In the genomic region with DNA sequence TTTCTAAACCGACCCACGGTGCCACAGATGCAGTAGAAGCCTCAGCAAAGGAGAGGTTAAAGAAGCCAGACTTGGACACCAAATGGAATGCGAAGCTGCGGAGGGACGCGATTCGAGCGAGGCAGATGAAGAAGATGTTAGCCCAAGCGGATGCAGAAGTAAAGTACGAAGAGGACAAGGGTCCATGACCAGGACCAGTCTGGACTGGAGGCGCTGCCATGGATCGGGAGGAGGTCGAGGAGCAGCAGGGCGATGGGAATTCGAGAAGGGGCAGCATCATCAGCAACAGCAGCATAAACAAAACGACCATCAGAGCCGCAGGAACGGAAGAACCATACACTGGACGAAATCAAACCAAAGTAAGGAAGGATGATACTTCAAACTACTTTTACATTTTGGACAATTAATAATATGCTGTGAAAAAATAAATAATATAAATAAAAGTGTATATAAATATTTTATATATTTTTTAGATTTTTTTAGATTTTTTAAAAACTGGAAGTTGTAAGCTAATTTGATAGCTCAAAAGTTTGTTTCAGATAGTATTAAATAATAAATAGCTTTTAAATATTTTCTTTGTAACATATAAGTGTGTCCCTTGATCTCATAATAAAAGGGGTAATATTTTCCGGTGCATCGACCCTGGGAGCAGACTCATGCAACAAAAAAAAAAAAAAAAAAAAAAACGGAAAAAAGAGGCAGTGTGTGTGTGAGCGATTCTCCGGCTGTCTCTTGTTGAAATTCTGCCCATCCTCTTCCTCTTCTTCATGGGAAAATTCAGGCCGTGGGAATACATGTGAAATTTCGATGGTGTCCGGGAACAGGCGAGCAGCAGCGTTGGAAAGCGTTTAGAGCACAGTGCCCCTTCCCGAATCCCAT, we compare ENCODE assay signal across 4 fruit fly cellular contexts.
TF ChIP-seq lines count a peak whose summit lies in the region.

No protein-coding gene starts in this region.

- no peak for TF ChIP-seq CTCF in whole organism, embryonic (GFP tag; optimal IDR thresholded peaks at IDR 0.05; lab: Kevin White, UChicago)

TF ChIP-seq in whole organism, embryonic, 481 proteins besides CTCF, POLR2A, EP300 and RAD21 (continues in another document):
- TF ChIP-seq CG31224 (GFP tag; IDR thresholded peaks at IDR 0.05; lab: Robert Waterston, UW), result peak; percentile 93
- no peak for TF ChIP-seq E2f2 (GFP tag; IDR thresholded peaks at IDR 0.05; lab: Robert Waterston, UW)
- TF ChIP-seq tll (GFP tag; optimal IDR thresholded peaks at IDR 0.05; lab: Kevin White, UChicago), result no peak
- TF ChIP-seq D19A (tag; optimal IDR thresholded peaks at IDR 0.05; lab: Kevin White, UChicago), result peak; percentile 43
- TF ChIP-seq so (GFP tag; IDR thresholded peaks at IDR 0.05; lab: Robert Waterston, UW), result no peak
- TF ChIP-seq gsb (GFP tag; IDR thresholded peaks at IDR 0.05; lab: Robert Waterston, UW), result no peak
- no peak for TF ChIP-seq ssp (GFP tag; IDR thresholded peaks at IDR 0.05; lab: Robert Waterston, UW)
- no peak for TF ChIP-seq Sry-β (GFP tag; optimal IDR thresholded peaks at IDR 0.05; lab: Kevin White, UChicago)
- no peak for TF ChIP-seq sens (GFP tag; lab: Kevin White, UChicago)
- TF ChIP-seq CG33213 (GFP tag; optimal IDR thresholded peaks at IDR 0.05; lab: Kevin White, UChicago), result no peak
- TF ChIP-seq Doc2 (GFP tag; IDR thresholded peaks at IDR 0.05; lab: Robert Waterston, UW), result no peak
- TF ChIP-seq CG8290 (GFP tag; optimal IDR thresholded peaks at IDR 0.05; lab: Kevin White, UChicago), result no peak
- TF ChIP-seq CG8290 (tag; optimal IDR thresholded peaks at IDR 0.05; lab: Kevin White, UChicago), result peak in 1 of 2 experiments; percentile 39
- TF ChIP-seq CG2712 (tag; optimal IDR thresholded peaks at IDR 0.05; lab: Kevin White, UChicago), result peak; percentile 77
- TF ChIP-seq CG6689 (GFP tag; IDR thresholded peaks at IDR 0.05; lab: Robert Waterston, UW), result no peak; the same call in 1 of the 2 replicates
- no peak for TF ChIP-seq CG2889 (GFP tag; IDR thresholded peaks at IDR 0.05; lab: Robert Waterston, UW)
- no peak for TF ChIP-seq pfk (GFP tag; optimal IDR thresholded peaks at IDR 0.05; lab: Kevin White, UChicago)
- TF ChIP-seq Bdp1 (GFP tag; optimal IDR thresholded peaks at IDR 0.05; lab: Kevin White, UChicago), result no peak
- no peak for TF ChIP-seq Xbp1 (GFP tag; optimal IDR thresholded peaks at IDR 0.05; lab: Kevin White, UChicago)
- no peak for TF ChIP-seq cwo (GFP tag; optimal IDR thresholded peaks at IDR 0.05; lab: Kevin White, UChicago)
- 0 out of 3 replicates have a peak, but pooled peaks have one; percentile 20 for TF ChIP-seq dysf (GFP tag; IDR thresholded peaks at IDR 0.05; lab: Robert Waterston, UW)

TF ChIP-seq in whole organism, prepupa, 60 proteins besides CTCF, POLR2A, EP300 and RAD21 (continues in another document):
- peak; percentile 72 for TF ChIP-seq CG32006 (GFP tag; optimal IDR thresholded peaks at IDR 0.05; lab: Kevin White, UChicago)
- peak; percentile 19 for TF ChIP-seq CG8319 (GFP tag; optimal IDR thresholded peaks at IDR 0.05; lab: Kevin White, UChicago)
- TF ChIP-seq pdm3 (GFP tag; optimal IDR thresholded peaks at IDR 0.05; lab: Kevin White, UChicago), result peak; percentile 39
- peak; percentile 39 for TF ChIP-seq net (GFP tag; optimal IDR thresholded peaks at IDR 0.05; lab: Kevin White, UChicago)
- TF ChIP-seq CG34406 (GFP tag; optimal IDR thresholded peaks at IDR 0.05; lab: Kevin White, UChicago), result peak; percentile 86
- TF ChIP-seq Ets21C (GFP tag; optimal IDR thresholded peaks at IDR 0.05; lab: Kevin White, UChicago), result no peak
- TF ChIP-seq Hr38 (GFP tag; optimal IDR thresholded peaks at IDR 0.05; lab: Kevin White, UChicago), result no peak
- TF ChIP-seq Eip78C (GFP tag; lab: Kevin White, UChicago), result peak; percentile 91
- peak; percentile 86 for TF ChIP-seq esn (GFP tag; optimal IDR thresholded peaks at IDR 0.05; lab: Kevin White, UChicago)
- peak; percentile 55 for TF ChIP-seq Met (GFP tag; optimal IDR thresholded peaks at IDR 0.05; lab: Kevin White, UChicago)
- TF ChIP-seq Blimp-1 (GFP tag; optimal IDR thresholded peaks at IDR 0.05; lab: Kevin White, UChicago), result peak; percentile 60
- TF ChIP-seq dac (GFP tag; optimal IDR thresholded peaks at IDR 0.05; lab: Kevin White, UChicago), result no peak
- peak; percentile 82 for TF ChIP-seq achi (GFP tag; optimal IDR thresholded peaks at IDR 0.05; lab: Kevin White, UChicago)
- TF ChIP-seq CG8632 (GFP tag; optimal IDR thresholded peaks at IDR 0.05; lab: Kevin White, UChicago), result peak; percentile 94
- TF ChIP-seq fkh (GFP tag; optimal IDR thresholded peaks at IDR 0.05; lab: Kevin White, UChicago), result no peak
- peak; percentile 46 for TF ChIP-seq Sox102F (GFP tag; optimal IDR thresholded peaks at IDR 0.05; lab: Kevin White, UChicago)
- peak; percentile 93 for TF ChIP-seq CG3032 (tag; optimal IDR thresholded peaks at IDR 0.05; lab: Kevin White, UChicago)
- peak; percentile 68 for TF ChIP-seq lz (GFP tag; optimal IDR thresholded peaks at IDR 0.05; lab: Kevin White, UChicago)
- peak; percentile 28 for TF ChIP-seq CG11902 (GFP tag; optimal IDR thresholded peaks at IDR 0.05; lab: Kevin White, UChicago)
- peak; percentile 53 for TF ChIP-seq Sox15 (GFP tag; optimal IDR thresholded peaks at IDR 0.05; lab: Kevin White, UChicago)
- TF ChIP-seq ss (GFP tag; optimal IDR thresholded peaks at IDR 0.05; lab: Kevin White, UChicago), result peak; percentile 91 to 93

TF ChIP-seq in whole organism, pupa, 21 proteins besides CTCF, POLR2A, EP300 and RAD21:
- no peak for TF ChIP-seq CG10348 (GFP tag; IDR thresholded peaks at IDR 0.05; lab: Robert Waterston, UW)
- peak; percentile 87 for TF ChIP-seq CG17806 (tag; optimal IDR thresholded peaks at IDR 0.05; lab: Kevin White, UChicago)
- TF ChIP-seq CG34367 (tag; optimal IDR thresholded peaks at IDR 0.05; lab: Kevin White, UChicago), result peak; percentile 81
- TF ChIP-seq D1 (tag; optimal IDR thresholded peaks at IDR 0.05; lab: Kevin White, UChicago), result peak; percentile 87
- TF ChIP-seq fd96Ca (GFP tag; IDR thresholded peaks at IDR 0.05; lab: Robert Waterston, UW), result no peak
- TF ChIP-seq CG8301 (tag; optimal IDR thresholded peaks at IDR 0.05; lab: Kevin White, UChicago), result peak; percentile 56
- no peak; the same call in none of the 2 replicates for TF ChIP-seq CG12605 (GFP tag; IDR thresholded peaks at IDR 0.05; lab: Robert Waterston, UW)
- peak; percentile 50 for TF ChIP-seq Pif1B (GFP tag; optimal IDR thresholded peaks at IDR 0.05; lab: Kevin White, UChicago)
- no peak for TF ChIP-seq gl (tag; optimal IDR thresholded peaks at IDR 0.05; lab: Kevin White, UChicago)
- peak; percentile 94 for TF ChIP-seq CG9948 (tag; optimal IDR thresholded peaks at IDR 0.05; lab: Kevin White, UChicago)
- TF ChIP-seq CG14655 (GFP tag; optimal IDR thresholded peaks at IDR 0.05; lab: Kevin White, UChicago), result peak; percentile 89
- peak; percentile 85 for TF ChIP-seq EcR (GFP tag; optimal IDR thresholded peaks at IDR 0.05; lab: Kevin White, UChicago)
- peak; percentile 68 for TF ChIP-seq CG13204 (GFP tag; optimal IDR thresholded peaks at IDR 0.05; lab: Kevin White, UChicago)
- peak; percentile 96 for TF ChIP-seq CG8159 (tag; optimal IDR thresholded peaks at IDR 0.05; lab: Kevin White, UChicago)
- TF ChIP-seq Pif1A (GFP tag; optimal IDR thresholded peaks at IDR 0.05; lab: Kevin White, UChicago), result peak; percentile 27
- TF ChIP-seq Snoo (tag; optimal IDR thresholded peaks at IDR 0.05; lab: Kevin White, UChicago), result peak; percentile 73
- TF ChIP-seq CG15710 (tag; optimal IDR thresholded peaks at IDR 0.05; lab: Kevin White, UChicago), result peak; percentile 95
- no peak for TF ChIP-seq rn (GFP tag; IDR thresholded peaks at IDR 0.05; lab: Robert Waterston, UW)
- no peak; the same call in 2 of the 3 replicates for TF ChIP-seq CG4496 (GFP tag; IDR thresholded peaks at IDR 0.05; lab: Robert Waterston, UW)
TF ChIP-seq in whole organism, pupa: peak in this region for 13.

TF ChIP-seq in whole organism, wandering third instar larva, 38 proteins besides CTCF, POLR2A, EP300 and RAD21 (continues in another document):
- TF ChIP-seq Hr83 (GFP tag; optimal IDR thresholded peaks at IDR 0.05; lab: Kevin White, UChicago; ENCODE audit: poor library complexity, severe bottlenecking) (peak; percentile 65), Mio (GFP tag; optimal IDR thresholded peaks at IDR 0.05; lab: Kevin White, UChicago) (no peak), h (GFP tag; optimal IDR thresholded peaks at IDR 0.05; lab: Kevin White, UChicago) (peak; percentile 44), fru (GFP tag; optimal IDR thresholded peaks at IDR 0.05; lab: Kevin White, UChicago) (no peak), CrebA (GFP tag; optimal IDR thresholded peaks at IDR 0.05; lab: Kevin White, UChicago; ENCODE audit: borderline replicate concordance) (no peak), CG9705 (GFP tag; optimal IDR thresholded peaks at IDR 0.05; lab: Kevin White, UChicago) (peak; percentile 3), tai (GFP tag; optimal IDR thresholded peaks at IDR 0.05; lab: Kevin White, UChicago) (no peak), dmrt93B (GFP tag; optimal IDR thresholded peaks at IDR 0.05; lab: Kevin White, UChicago) (peak; percentile 56), ey (GFP tag; optimal IDR thresholded peaks at IDR 0.05; lab: Kevin White, UChicago) (no peak), dl (GFP tag; optimal IDR thresholded peaks at IDR 0.05; lab: Kevin White, UChicago; ENCODE audit: insufficient read depth in 1 of 2, partially characterized antibody in 2 of 2) (peak; percentile 53 to 76), brk (GFP tag; optimal IDR thresholded peaks at IDR 0.05; lab: Kevin White, UChicago) (peak; percentile 57), Rel (GFP tag; optimal IDR thresholded peaks at IDR 0.05; lab: Kevin White, UChicago) (no peak), Rel (tag; optimal IDR thresholded peaks at IDR 0.05; lab: Kevin White, UChicago) (peak; percentile 24), Hr78 (GFP tag; optimal IDR thresholded peaks at IDR 0.05; lab: Kevin White, UChicago) (no peak), rgr (GFP tag; optimal IDR thresholded peaks at IDR 0.05; lab: Kevin White, UChicago) (peak; percentile 72), N (GFP tag; optimal IDR thresholded peaks at IDR 0.05; lab: Kevin White, UChicago) (no peak), GATAd (GFP tag; optimal IDR thresholded peaks at IDR 0.05; lab: Kevin White, UChicago) (no peak), sage (GFP tag; optimal IDR thresholded peaks at IDR 0.05; lab: Kevin White, UChicago) (no peak), Myc (optimal IDR thresholded peaks at IDR 0.05; lab: Kevin White, UChicago) (no peak), lola (GFP tag; optimal IDR thresholded peaks at IDR 0.05; lab: Kevin White, UChicago) (no peak), sv (GFP tag; optimal IDR thresholded peaks at IDR 0.05; lab: Kevin White, UChicago) (no peak), Hnf4 (GFP tag; optimal IDR thresholded peaks at IDR 0.05; lab: Kevin White, UChicago) (peak; percentile 35), dsf (GFP tag; optimal IDR thresholded peaks at IDR 0.05; lab: Kevin White, UChicago; ENCODE audit: borderline replicate concordance) (no peak), Dif (GFP tag; optimal IDR thresholded peaks at IDR 0.05; lab: Kevin White, UChicago; ENCODE audit: partially characterized antibody) (peak; percentile 66), Sp1 (GFP tag; optimal IDR thresholded peaks at IDR 0.05; lab: Kevin White, UChicago) (peak; percentile 94), OdsH (GFP tag; optimal IDR thresholded peaks at IDR 0.05; lab: Kevin White, UChicago) (peak; percentile 73)

Comparison
In these comparisons a context has a peak if more than half of its experiments do, and no peak if none do; other contexts are left out.
1. Of the 7 proteins assayed by ChIP-seq in both whole organism, embryonic and whole organism, prepupa: peak only in whole organism, embryonic: none; only in whole organism, prepupa: CG16779, CG6854 and Lpt; in both: Blimp-1 and Sox102F; in neither: 2.